Fruit fly (Drosophila melanogaster): ENCODE data around the gene unc80.

unc80 gene

DNA sequence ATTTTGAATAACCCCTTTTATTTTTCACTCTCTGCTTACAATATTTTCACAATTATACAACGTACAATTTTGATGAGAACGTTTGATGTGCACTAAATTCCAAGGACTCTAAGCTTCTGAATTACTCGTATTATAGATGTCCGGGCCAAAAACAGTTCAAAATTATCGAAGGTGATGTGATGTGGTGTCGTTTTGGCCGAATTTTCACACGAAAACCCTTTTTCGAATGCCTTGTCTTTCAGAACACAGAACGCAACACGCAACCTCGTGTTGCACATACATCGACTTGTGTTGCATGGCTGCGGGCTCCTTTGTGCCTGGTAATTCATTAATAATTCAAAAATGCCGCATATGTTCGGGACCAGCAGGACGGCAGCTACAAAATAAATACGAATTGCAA lies 25.8 kb downstream of the unc80 start, which contains the start of gene CG31055:
CG31055 (minus strand) TSS at position 101 of the 400 bp plus-strand sequence.
- TF ChIP-seq inv (GFP tag; IDR thresholded peaks at IDR 0.05; ENCODE audit: partially characterized antibody) (no peak), her (GFP tag; optimal IDR thresholded peaks at IDR 0.05) (no peak), pros (GFP tag; optimal IDR thresholded peaks at IDR 0.05) (no peak), CG16815 (GFP tag; optimal IDR thresholded peaks at IDR 0.05) (no peak), CG2129 (GFP tag; IDR thresholded peaks at IDR 0.05; ENCODE audit: partially characterized antibody) (no peak)

DNA sequence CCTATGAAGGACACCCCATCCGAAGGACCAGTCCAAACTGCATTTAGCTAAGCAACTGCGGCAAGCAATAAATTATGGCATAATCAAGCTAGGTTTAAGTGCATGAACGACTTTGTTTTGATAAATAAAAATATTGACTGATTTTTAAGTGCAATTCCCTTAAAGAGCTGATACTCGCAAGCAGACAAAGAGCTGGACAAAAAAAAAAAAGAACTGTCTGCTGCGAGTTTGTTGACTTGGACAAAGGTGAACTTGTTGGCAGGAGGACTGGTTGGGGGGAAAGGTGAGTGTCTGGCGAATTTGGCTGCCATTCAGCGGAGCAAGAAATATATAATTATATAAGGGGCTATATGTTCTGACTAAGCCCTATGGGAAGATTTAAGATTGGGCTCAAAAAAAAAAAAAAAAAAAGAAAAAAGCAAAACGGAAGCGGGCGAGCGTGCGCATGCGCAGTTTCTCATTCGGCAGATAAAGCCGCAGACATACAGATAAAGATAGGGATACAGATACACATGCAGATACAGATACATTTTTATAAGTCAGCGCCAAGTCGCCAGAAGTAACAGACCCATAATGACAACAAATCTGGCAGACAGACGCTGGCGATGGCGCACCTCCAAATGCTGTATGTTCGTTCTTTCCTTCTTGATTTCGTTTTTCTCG lies 30.5 kb downstream of the unc80 start:
- TF ChIP-seq dm (GFP tag; optimal IDR thresholded peaks at IDR 0.05) (no peak), Spps (tag; optimal IDR thresholded peaks at IDR 0.05) (no peak), CG17829 (tag; optimal IDR thresholded peaks at IDR 0.05) (no peak), Gsc (GFP tag; IDR thresholded peaks at IDR 0.05) (no peak), Ptx1 (GFP tag; IDR thresholded peaks at IDR 0.05) (no peak), nau (GFP tag; optimal IDR thresholded peaks at IDR 0.05) (no peak), gfzf (GFP tag; optimal IDR thresholded peaks at IDR 0.05) (no peak), Xrp1 (GFP tag; IDR thresholded peaks at IDR 0.05) (no peak), CG2120 (GFP tag; optimal IDR thresholded peaks at IDR 0.05) (no peak), NFAT (GFP tag; IDR thresholded peaks at IDR 0.05) (no peak), CG11456 (GFP tag; IDR thresholded peaks at IDR 0.05) (no peak), CG7928 (GFP tag; optimal IDR thresholded peaks at IDR 0.05) (no peak), cato (GFP tag; optimal IDR thresholded peaks at IDR 0.05; ENCODE audit: borderline replicate concordance) (no peak), MTF-1 (GFP tag; optimal IDR thresholded peaks at IDR 0.05; ENCODE audit: borderline replicate concordance) (no peak), CG11247 (GFP tag; IDR thresholded peaks at IDR 0.05) (no peak), pzg (GFP tag; optimal IDR thresholded peaks at IDR 0.05) (no peak)

DNA sequence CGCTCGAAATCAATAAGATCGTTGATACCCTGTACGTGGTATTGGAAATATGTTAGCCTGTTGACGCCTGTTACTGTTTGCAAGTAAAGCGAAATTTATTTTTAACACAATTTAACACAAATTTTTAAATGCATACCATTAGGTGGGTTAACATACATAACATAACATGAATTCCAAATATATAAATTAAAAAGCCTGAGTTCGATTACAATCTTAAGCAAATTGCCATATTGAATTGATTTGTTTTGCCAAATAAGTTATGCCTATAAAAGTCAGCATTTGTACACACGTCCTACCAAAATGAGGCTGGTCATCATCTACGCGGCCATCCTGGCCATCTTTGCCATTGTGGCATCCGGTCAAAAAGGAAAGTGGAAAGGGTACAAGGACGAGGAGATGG lies 31.8 kb downstream of the unc80 start, which contains the start of gene CG43319:
CG43319 (plus strand) TSS at position 301 of the 400 bp plus-strand sequence.
- TF ChIP-seq jing (GFP tag; optimal IDR thresholded peaks at IDR 0.05) (no peak), Awh (GFP tag; IDR thresholded peaks at IDR 0.05) (no peak), CG13123 (GFP tag; optimal IDR thresholded peaks at IDR 0.05) (no peak)

DNA sequence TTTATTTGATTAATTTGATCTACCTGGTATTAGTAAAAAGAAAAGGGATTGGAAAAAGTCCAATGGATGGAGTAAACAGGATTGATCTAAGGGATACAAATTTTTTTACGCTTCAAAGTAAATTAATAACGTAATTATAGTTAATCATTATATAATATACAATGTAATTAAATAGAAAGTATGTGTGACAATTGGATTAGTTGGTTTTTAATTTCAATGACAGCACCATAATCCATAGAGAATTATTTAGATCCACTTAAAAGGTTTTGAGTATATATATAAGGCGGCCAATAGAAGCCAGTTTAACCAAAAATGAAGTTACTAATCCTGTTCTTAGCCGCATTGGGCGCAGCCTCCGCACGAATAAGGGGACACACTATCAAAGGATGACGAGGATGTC lies 32.3 kb downstream of the unc80 start, which contains the start of gene Acp98AB:
Acp98AB (plus strand) TSS at position 301 of the 400 bp plus-strand sequence.
- TF ChIP-seq nmo (GFP tag; optimal IDR thresholded peaks at IDR 0.05) (no peak), amos (GFP tag; IDR thresholded peaks at IDR 0.05; ENCODE audit: partially characterized antibody) (no peak), Doc3 (GFP tag; IDR thresholded peaks at IDR 0.05; ENCODE audit: partially characterized antibody) (no peak), Bteb2 (GFP tag; optimal IDR thresholded peaks at IDR 0.05) (no peak)

DNA sequence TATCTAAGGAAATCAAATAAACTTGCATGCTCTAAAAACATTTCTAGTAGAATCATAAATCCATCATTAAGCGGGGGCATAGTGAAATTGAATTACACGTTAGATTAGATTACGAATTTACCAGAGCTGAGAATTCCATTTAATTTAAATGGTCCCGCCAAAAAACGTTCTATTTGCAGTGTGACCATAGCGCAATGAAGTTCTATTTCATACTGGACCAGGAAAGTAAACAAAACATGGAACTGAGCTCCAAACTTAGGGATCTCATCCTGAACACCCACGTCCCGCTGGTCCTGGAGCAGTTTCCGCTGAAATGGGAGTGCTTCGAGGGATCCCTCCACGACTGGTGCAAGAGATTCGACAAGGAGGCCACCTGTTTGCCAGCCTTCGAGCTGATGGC lies 32.8 kb downstream of the unc80 start, which contains the start of gene HSPBAP1:
HSPBAP1 (plus strand) TSS at position 217 of the 400 bp plus-strand sequence.
- TF ChIP-seq CG2120 (GFP tag; optimal IDR thresholded peaks at IDR 0.05) (no peak), D19A (tag; optimal IDR thresholded peaks at IDR 0.05) (no peak), Atf3 (GFP tag; optimal IDR thresholded peaks at IDR 0.05) (no peak), CG3407 (GFP tag; optimal IDR thresholded peaks at IDR 0.05) (no peak), CG34422 (GFP tag; IDR thresholded peaks at IDR 0.05) (no peak), CG1603 (tag; optimal IDR thresholded peaks at IDR 0.05) (no peak), CG13287 (GFP tag; IDR thresholded peaks at IDR 0.05; ENCODE audit: partially characterized antibody) (no peak), pzg (GFP tag; optimal IDR thresholded peaks at IDR 0.05) (peak; percentile 38), CG17359 (tag; optimal IDR thresholded peaks at IDR 0.05) (no peak), mirr (GFP tag; optimal IDR thresholded peaks at IDR 0.05) (no peak), knrl (GFP tag; IDR thresholded peaks at IDR 0.05; ENCODE audit: partially characterized antibody) (no peak), vvl (GFP tag; IDR thresholded peaks at IDR 0.05) (no peak), ham (GFP tag; IDR thresholded peaks at IDR 0.05) (no peak), Nf-YB (GFP tag; optimal IDR thresholded peaks at IDR 0.05) (no peak), CG6654 (GFP tag; optimal IDR thresholded peaks at IDR 0.05) (no peak), Rx (GFP tag; IDR thresholded peaks at IDR 0.05) (no peak), Ada2b (GFP tag; IDR thresholded peaks at IDR 0.05) (no peak), vfl (GFP tag; optimal IDR thresholded peaks at IDR 0.05) (no peak)

All from whole organism, embryonic.